Worm (Caenorhabditis elegans) whole organism, late embryonic: ENCODE data around the gene polk-1.

Source experiments
- C08G9.2 ChIP-seq: sonication (generic microtip); optimal IDR thresholded peaks from 2 replicates; lab custom pipeline; 2016; ENCODE audit warnings: mild to moderate bottlenecking, missing genetic modification characterization, moderate library complexity, missing compliant biosample characterization
- C38D4.7 ChIP-seq: fragments of 200-800 bp; sonication (Bioruptor generic); optimal IDR thresholded peaks from 2 replicates; lab custom pipeline; 2018; ENCODE audit warnings: mild to moderate bottlenecking, missing genetic modification characterization, moderate library complexity, missing compliant biosample characterization
- Y22D7AL.16 ChIP-seq: sonication (generic microtip); optimal IDR thresholded peaks from 2 replicates; lab custom pipeline; 2016; ENCODE audit warnings: missing genetic modification characterization, missing compliant biosample characterization
- ahr-1 ChIP-seq: sonication (generic microtip); optimal IDR thresholded peaks from 2 replicates; lab custom pipeline; 2016; ENCODE audit warnings: missing genetic modification characterization, missing compliant biosample characterization
- ceh-19 ChIP-seq: fragments of 200-800 bp; sonication (Bioruptor generic); optimal IDR thresholded peaks from 2 replicates; lab custom pipeline; 2018; ENCODE audit warnings: mild to moderate bottlenecking, missing genetic modification characterization, missing compliant biosample characterization
- ceh-22 ChIP-seq: sonication (generic microtip); optimal IDR thresholded peaks from 2 replicates; lab custom pipeline; 2017; ENCODE audit warnings: missing biosample characterization, missing genetic modification characterization
- ceh-30 ChIP-seq: fragments of 150-350 bp; optimal IDR thresholded peaks from 2 replicates; lab custom pipeline; 2014; ENCODE audit warnings: missing biosample characterization, missing genetic modification characterization
- ceh-34 ChIP-seq: sonication (generic microtip); optimal IDR thresholded peaks from 2 replicates; lab custom pipeline; 2016; ENCODE audit warnings: mild to moderate bottlenecking, missing genetic modification characterization, missing compliant biosample characterization
- ceh-45 ChIP-seq: fragments of 200-800 bp; sonication (Bioruptor generic); IDR thresholded peaks from 2 replicates; pipeline ENCODE4 v1.3.6; 2022; ENCODE audit warnings: missing genetic modification reagents, missing genetic modification characterization, missing compliant biosample characterization
- ceh-6 ChIP-seq: fragments of 200-800 bp; sonication (Bioruptor generic); optimal IDR thresholded peaks from 2 replicates; lab custom pipeline; 2018; ENCODE audit warnings: mild to moderate bottlenecking, missing genetic modification characterization, missing compliant biosample characterization
- dve-1 ChIP-seq: sonication (generic microtip); optimal IDR thresholded peaks from 2 replicates; lab custom pipeline; 2017; ENCODE audit warnings: antibody characterized with exemption, mild to moderate bottlenecking, missing genetic modification characterization, missing compliant biosample characterization
- eyg-1 ChIP-seq: sonication (generic microtip); optimal IDR thresholded peaks from 2 replicates; lab custom pipeline; 2016; ENCODE audit warnings: missing genotype, missing genetic modification characterization, missing compliant biosample characterization
- fax-1 ChIP-seq: sonication (generic microtip); optimal IDR thresholded peaks from 2 replicates; lab custom pipeline; 2016; ENCODE audit warnings: missing genotype, missing genetic modification characterization, missing compliant biosample characterization
- fkh-10 ChIP-seq: fragments of 150-350 bp; optimal IDR thresholded peaks from 2 replicates; lab custom pipeline; 2014; ENCODE audit warnings: missing biosample characterization, missing genetic modification reagents, missing genetic modification characterization
- hlh-15 ChIP-seq: sonication (generic microtip); optimal IDR thresholded peaks from 2 replicates; lab custom pipeline; 2016; ENCODE audit warnings: missing genetic modification characterization, missing compliant biosample characterization
- hlh-6 ChIP-seq: sonication (generic microtip); optimal IDR thresholded peaks from 2 replicates; lab custom pipeline; 2016; ENCODE audit warnings: missing genotype, missing genetic modification characterization, missing compliant biosample characterization
- hlh-8 ChIP-seq: sonication (generic microtip); optimal IDR thresholded peaks from 2 replicates; lab custom pipeline; 2016; ENCODE audit warnings: missing genotype, missing genetic modification characterization, missing compliant biosample characterization
- lim-6 ChIP-seq: sonication (generic microtip); optimal IDR thresholded peaks from 2 replicates; lab custom pipeline; 2016; ENCODE audit warnings: missing genetic modification characterization, missing compliant biosample characterization
- nfya-1 ChIP-seq: sonication (generic microtip); optimal IDR thresholded peaks from 2 replicates; lab custom pipeline; 2017; ENCODE audit warnings: missing genetic modification characterization, mild to moderate bottlenecking, missing compliant biosample characterization, antibody characterized with exemption, moderate library complexity
- nhr-232 ChIP-seq: sonication (generic microtip); optimal IDR thresholded peaks from 2 replicates; lab custom pipeline; 2016; ENCODE audit warnings: missing genetic modification characterization, missing compliant biosample characterization
- odd-2 ChIP-seq: sonication (generic microtip); optimal IDR thresholded peaks from 2 replicates; lab custom pipeline; 2017; ENCODE audit warnings: antibody characterized with exemption, mild to moderate bottlenecking, missing genetic modification characterization, missing compliant biosample characterization
- pqm-1 ChIP-seq: sonication (generic microtip); optimal IDR thresholded peaks from 2 replicates; lab custom pipeline; 2016; ENCODE audit warnings: missing genetic modification characterization, missing compliant biosample characterization
- ref-2 ChIP-seq: sonication (generic microtip); optimal IDR thresholded peaks from 2 replicates; lab custom pipeline; 2016; ENCODE audit warnings: missing genetic modification characterization, missing compliant biosample characterization
- rnt-1 ChIP-seq: sonication (generic microtip); optimal IDR thresholded peaks from 2 replicates; lab custom pipeline; 2016; ENCODE audit warnings: missing genetic modification characterization, missing compliant biosample characterization
- sox-2 ChIP-seq: fragments of 200-800 bp; sonication (Bioruptor generic); IDR thresholded peaks from 2 replicates; pipeline ENCODE4 v1.3.6; 2022; ENCODE audit warnings: missing genetic modification reagents, missing genetic modification characterization, missing compliant biosample characterization
- sox-4 ChIP-seq: sonication (generic microtip); optimal IDR thresholded peaks from 2 replicates; lab custom pipeline; 2017; ENCODE audit warnings: mild to moderate bottlenecking, missing genetic modification characterization, inconsistent platforms, missing compliant biosample characterization
- syd-9 ChIP-seq: sonication (generic microtip); optimal IDR thresholded peaks from 2 replicates; lab custom pipeline; 2016; ENCODE audit warnings: mild to moderate bottlenecking, missing genetic modification characterization, moderate library complexity, missing compliant biosample characterization
- unc-3 ChIP-seq, 2 experiments: fragments of 200-800 bp in 1 of 2; sonication (Bioruptor generic) in 1 of 2; sonication (generic microtip) in 1 of 2; conservative IDR thresholded peaks in 1 of 2; optimal IDR thresholded peaks in 1 of 2; 2 replicates each; pipeline versions ENCODE4 v1.3.6 to Lab custom; 2016 to 2022; ENCODE audit warnings: missing compliant biosample characterization in 2 of 2, missing genetic modification characterization in 2 of 2, missing genetic modification reagents in 1 of 2
- unc-86 ChIP-seq: sonication (generic microtip); optimal IDR thresholded peaks from 2 replicates; lab custom pipeline; 2016; ENCODE audit warnings: missing genetic modification characterization, missing compliant biosample characterization
- ztf-16 ChIP-seq: sonication (generic microtip); optimal IDR thresholded peaks from 2 replicates; lab custom pipeline; 2017; ENCODE audit warnings: missing genetic modification characterization, missing compliant biosample characterization

polk-1 gene

ce11 chrIII:8580802-8581201 is 47.6 kb downstream of the polk-1 start, which contains the start of gene doxa-1:
TSS of gene doxa-1 (plus strand) at chrIII:8581102.
- TF ChIP-seq nfya-1 (tag; lab: Kevin White, UChicago) (no peak), ceh-19 (GFP tag; lab: Kevin White, UChicago) (no peak), rnt-1 (tag; lab: Kevin White, UChicago) (no peak), sox-4 (tag; lab: Kevin White, UChicago) (no peak), pqm-1 (no peak), ceh-6 (GFP tag; lab: Kevin White, UChicago) (no peak)

ce11 chrIII:8579367-8579766 is 49.0 kb downstream of the polk-1 start:
- no peak for TF ChIP-seq nhr-232
- TF ChIP-seq ref-2 (tag; lab: Kevin White, UChicago), result no peak

ce11 chrIII:8578381-8578780 is 50.0 kb downstream of the polk-1 start:
- TF ChIP-seq dve-1, result no peak
- TF ChIP-seq ceh-34 (tag; lab: Kevin White, UChicago), result no peak
- no peak for TF ChIP-seq unc-86
- TF ChIP-seq ztf-16 (tag; lab: Kevin White, UChicago), result no peak
- no peak for TF ChIP-seq fkh-10 (GFP tag; lab: Kevin White, UChicago)
- TF ChIP-seq odd-2 (tag; lab: Kevin White, UChicago), result no peak
- no peak for TF ChIP-seq eyg-1
- TF ChIP-seq unc-3 (GFP tag; conservative IDR thresholded peaks at IDR 0.05; lab: Robert Waterston, UW), result no peak
- no peak for TF ChIP-seq unc-3 (tag; optimal IDR thresholded peaks at IDR 0.05; lab: Kevin White, UChicago)
- no peak for TF ChIP-seq ceh-45 (GFP tag; lab: Robert Waterston, UW)
- no peak for TF ChIP-seq lim-6 (tag; lab: Kevin White, UChicago)

ce11 chrIII:8577534-8577933 is 50.9 kb downstream of the polk-1 start:
- TF ChIP-seq dve-1 (no peak), ref-2 (tag; lab: Kevin White, UChicago) (no peak), hlh-15 (no peak), sox-2 (no peak), ceh-19 (GFP tag; lab: Kevin White, UChicago) (no peak), ahr-1 (tag; lab: Kevin White, UChicago) (no peak), hlh-6 (tag; lab: Kevin White, UChicago) (no peak), Y22D7AL.16 (tag; lab: Kevin White, UChicago) (no peak), ceh-22 (tag; lab: Kevin White, UChicago) (no peak), nhr-232 (no peak), syd-9 (tag; lab: Kevin White, UChicago) (no peak), C08G9.2 (no peak), C38D4.7 (GFP tag; lab: Kevin White, UChicago) (no peak), hlh-8 (tag; lab: Kevin White, UChicago) (no peak), fax-1 (tag; lab: Kevin White, UChicago) (no peak), ceh-30 (tag; lab: Kevin White, UChicago) (no peak)
